Fruit fly (Drosophila melanogaster): ENCODE results near the gene CG5645.

The CG5645 gene

DNA sequence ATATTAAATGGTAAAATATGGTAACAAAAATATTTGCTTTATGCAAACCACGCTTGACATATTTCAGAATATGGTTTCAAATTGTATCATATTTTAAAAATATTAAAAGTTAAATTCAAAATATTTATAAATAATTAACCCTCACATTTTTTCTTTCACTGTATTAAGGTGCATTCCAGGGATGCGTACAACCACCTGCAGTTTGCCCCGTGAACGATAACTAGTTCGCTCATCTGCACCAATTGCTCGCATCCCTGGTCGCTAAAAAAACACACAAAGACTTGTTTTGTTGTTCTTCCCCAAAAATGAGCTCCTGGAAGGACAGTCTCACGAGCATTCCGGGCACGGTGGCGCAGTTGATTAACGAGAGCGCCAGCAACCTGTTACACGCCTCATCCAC is 4.6 kb downstream of the CG5645 start, which contains the start of gene DEF8 (continued):
- peak; percentile 75 for TF ChIP-seq CG2202 (tag; optimal IDR thresholded peaks at IDR 0.05)
- TF ChIP-seq CG6254 (GFP tag; optimal IDR thresholded peaks at IDR 0.05): peak; percentile 73
- peak; percentile 76 for TF ChIP-seq Max (GFP tag; optimal IDR thresholded peaks at IDR 0.05)
- TF ChIP-seq CG34376 (GFP tag; optimal IDR thresholded peaks at IDR 0.05): peak; percentile 11
- TF ChIP-seq eyg (GFP tag; optimal IDR thresholded peaks at IDR 0.05): no peak
- peak; percentile 79 for TF ChIP-seq HHEX (GFP tag; optimal IDR thresholded peaks at IDR 0.05)
- TF ChIP-seq CG2199 (GFP tag; IDR thresholded peaks at IDR 0.05): no peak
- TF ChIP-seq lola (GFP tag; optimal IDR thresholded peaks at IDR 0.05): peak in 1 of 3 experiments; percentile 91
- peak; percentile 86 for TF ChIP-seq Xbp1 (GFP tag; optimal IDR thresholded peaks at IDR 0.05)
- peak; percentile 92 for TF ChIP-seq CG14710 (tag; optimal IDR thresholded peaks at IDR 0.05)
- peak; percentile 78 for TF ChIP-seq bcd (GFP tag; optimal IDR thresholded peaks at IDR 0.05)
- TF ChIP-seq sisA (GFP tag; IDR thresholded peaks at IDR 0.05): peak; percentile 78
- TF ChIP-seq CG30020 (tag; optimal IDR thresholded peaks at IDR 0.05): peak; percentile 69
- peak; percentile 78; the same call in 2 of the 3 replicates for TF ChIP-seq C15 (GFP tag; IDR thresholded peaks at IDR 0.05)
- TF ChIP-seq vfl (GFP tag; optimal IDR thresholded peaks at IDR 0.05): no peak
- TF ChIP-seq Drgx (GFP tag; IDR thresholded peaks at IDR 0.05): peak; percentile 81
- peak; percentile 4 for TF ChIP-seq Myb (GFP tag; optimal IDR thresholded peaks at IDR 0.05)
- TF ChIP-seq Ssrp (tag; optimal IDR thresholded peaks at IDR 0.05): peak; percentile 87
- peak; percentile 54; the same call in 1 of the 2 replicates for TF ChIP-seq CG14667 (GFP tag; IDR thresholded peaks at IDR 0.05)
- TF ChIP-seq CG13287 (GFP tag; IDR thresholded peaks at IDR 0.05; ENCODE audit: partially characterized antibody): peak; percentile 38; the same call in 1 of the 2 replicates
- peak; percentile 55; the same call in 1 of the 2 replicates for TF ChIP-seq aop (GFP tag; IDR thresholded peaks at IDR 0.05)
- TF ChIP-seq CG2129 (GFP tag; IDR thresholded peaks at IDR 0.05; ENCODE audit: partially characterized antibody): no peak
- no peak for TF ChIP-seq CG7963 (GFP tag; IDR thresholded peaks at IDR 0.05; ENCODE audit: partially characterized antibody)
- no peak for TF ChIP-seq Tbp (GFP tag; optimal IDR thresholded peaks at IDR 0.05)
- peak; percentile 18 for TF ChIP-seq jumu (GFP tag; optimal IDR thresholded peaks at IDR 0.05)
- peak; percentile 83 for TF ChIP-seq fd96Cb (tag; optimal IDR thresholded peaks at IDR 0.05)
- TF ChIP-seq CG2889 (GFP tag; IDR thresholded peaks at IDR 0.05): peak; percentile 68; the same call in 1 of the 3 replicates
- no peak for TF ChIP-seq CTCF (GFP tag; optimal IDR thresholded peaks at IDR 0.05)
- TF ChIP-seq zfh2 (GFP tag; optimal IDR thresholded peaks at IDR 0.05): peak; percentile 2
- TF ChIP-seq ham (GFP tag; IDR thresholded peaks at IDR 0.05): no peak
- TF ChIP-seq CG3847 (GFP tag; IDR thresholded peaks at IDR 0.05): peak; percentile 71
- TF ChIP-seq Camta (GFP tag; optimal IDR thresholded peaks at IDR 0.05): peak; percentile 37
- peak; percentile 29 for TF ChIP-seq her (GFP tag; optimal IDR thresholded peaks at IDR 0.05)
- no peak for TF ChIP-seq CG1832 (GFP tag; optimal IDR thresholded peaks at IDR 0.05)
- TF ChIP-seq CG30403 (GFP tag; optimal IDR thresholded peaks at IDR 0.05): peak; percentile 77
- TF ChIP-seq Gsc (GFP tag; IDR thresholded peaks at IDR 0.05): no peak
- TF ChIP-seq CG8281 (tag; optimal IDR thresholded peaks at IDR 0.05): peak; percentile 61
- peak; percentile 58; the same call in 2 of the 3 replicates for TF ChIP-seq Optix (GFP tag; IDR thresholded peaks at IDR 0.05)
- TF ChIP-seq Taf1 (GFP tag; IDR thresholded peaks at IDR 0.05): peak; percentile 66; the same call in 1 of the 2 replicates
- peak; percentile 97 for TF ChIP-seq CG7928 (GFP tag; optimal IDR thresholded peaks at IDR 0.05)
- TF ChIP-seq CG17912 (GFP tag; optimal IDR thresholded peaks at IDR 0.05): peak; percentile 70
- TF ChIP-seq Doc2 (GFP tag; IDR thresholded peaks at IDR 0.05): no peak
- TF ChIP-seq Mrtf (GFP tag; IDR thresholded peaks at IDR 0.05): peak; percentile 55; the same call in 2 of the 3 replicates
- TF ChIP-seq pum (GFP tag; optimal IDR thresholded peaks at IDR 0.05): no peak
- peak; percentile 38 for TF ChIP-seq CG3407 (GFP tag; optimal IDR thresholded peaks at IDR 0.05)
- TF ChIP-seq BEAF-32 (GFP tag; optimal IDR thresholded peaks at IDR 0.05): peak; percentile 39
- TF ChIP-seq fd102C (GFP tag; optimal IDR thresholded peaks at IDR 0.05): no peak
- TF ChIP-seq Vsx1 (GFP tag; optimal IDR thresholded peaks at IDR 0.05): no peak
- TF ChIP-seq CG3726 (GFP tag; IDR thresholded peaks at IDR 0.05): peak; percentile 49; the same call in 1 of the 3 replicates
- TF ChIP-seq CG8944 (GFP tag; optimal IDR thresholded peaks at IDR 0.05): no peak
- TF ChIP-seq CG10462 (GFP tag; optimal IDR thresholded peaks at IDR 0.05): peak; percentile 55
- TF ChIP-seq br (optimal IDR thresholded peaks at IDR 0.05): no peak
